Worm (Caenorhabditis elegans) whole organism, L4 larva: ENCODE data around the gene B0495.9.

ENCODE experiments used
- F37D6.2 ChIP-seq: sonication (generic microtip); optimal IDR thresholded peaks from 2 replicates; lab custom pipeline; 2016; ENCODE audit warnings: mild to moderate bottlenecking, missing genetic modification characterization, missing compliant biosample characterization
- R02D3.7 ChIP-seq: fragments of 150-350 bp; sonication (generic microtip); optimal IDR thresholded peaks from 3 replicates; lab custom pipeline; 2014; ENCODE audit warnings: missing biosample characterization, missing genetic modification characterization
- Y105C5A.15 ChIP-seq: fragments of 200-800 bp; sonication (Bioruptor generic); IDR thresholded peaks from 2 replicates; pipeline ENCODE4 v1.3.6; 2022; ENCODE audit warnings: missing genetic modification characterization, missing compliant biosample characterization
- attf-4 ChIP-seq: sonication (generic microtip); optimal IDR thresholded peaks from 3 replicates; lab custom pipeline; 2017; ENCODE audit warnings: missing biosample characterization, missing genetic modification characterization
- ceh-20 ChIP-seq: fragments of 200-800 bp; sonication (Bioruptor generic); IDR thresholded peaks from 2 replicates; pipeline ENCODE4 v1.3.6; 2022; ENCODE audit warnings: missing genetic modification reagents, missing genetic modification characterization, missing compliant biosample characterization
- ceh-82 ChIP-seq: sonication (generic microtip); optimal IDR thresholded peaks from 2 replicates; lab custom pipeline; 2017; ENCODE audit warnings: missing biosample characterization, missing genetic modification characterization
- ces-1 ChIP-seq: fragments of 150-350 bp; sonication (generic microtip); optimal IDR thresholded peaks from 4 replicates; lab custom pipeline; 2014; ENCODE audit warnings: missing biosample characterization, missing genetic modification reagents, missing genetic modification characterization
- ctbp-1 ChIP-seq: fragments of 200-800 bp; sonication (Bioruptor generic); IDR thresholded peaks from 2 replicates; pipeline ENCODE4 v1.3.6; 2022; ENCODE audit warnings: missing genetic modification reagents, missing genetic modification characterization, missing compliant biosample characterization
- daf-12 ChIP-seq: fragments of 150-350 bp; optimal IDR thresholded peaks from 2 replicates; lab custom pipeline; 2014; ENCODE audit warnings: missing biosample characterization, missing genetic modification reagents, missing genetic modification characterization
- daf-16 ChIP-seq, 3 experiments: sonication (generic microtip); optimal IDR thresholded peaks; 2 replicates each; lab custom pipeline; 2016 to 2017; ENCODE audit warnings: missing genetic modification characterization in 3 of 3, missing genetic modification reagents in 3 of 3, mild to moderate bottlenecking in 2 of 3, missing compliant biosample characterization in 2 of 3, missing biosample characterization in 1 of 3, moderate library complexity in 1 of 3
- dmd-6 ChIP-seq: fragments of 200-800 bp; sonication (Bioruptor generic); IDR thresholded peaks from 2 replicates; pipeline ENCODE4 v1.3.6; 2022; ENCODE audit warnings: missing genetic modification reagents, missing genetic modification characterization, missing compliant biosample characterization
- dmd-9 ChIP-seq: fragments of 200-800 bp; sonication (Bioruptor generic); IDR thresholded peaks from 2 replicates; pipeline ENCODE4 v1.3.6; 2022; ENCODE audit warnings: missing genetic modification reagents, missing genetic modification characterization, missing compliant biosample characterization
- dve-1 ChIP-seq: sonication (generic microtip); optimal IDR thresholded peaks from 2 replicates; lab custom pipeline; 2017; ENCODE audit warnings: antibody characterized with exemption, mild to moderate bottlenecking, missing genetic modification characterization, missing compliant biosample characterization; ENCODE audit not compliant: insufficient read depth
- egl-27 ChIP-seq: sonication (generic microtip); optimal IDR thresholded peaks from 3 replicates; lab custom pipeline; 2017; ENCODE audit warnings: missing biosample characterization, missing genetic modification reagents, missing genetic modification characterization
- gei-8 ChIP-seq: fragments of 200-800 bp; sonication (Bioruptor generic); optimal IDR thresholded peaks from 2 replicates; lab custom pipeline; 2018; ENCODE audit warnings: mild to moderate bottlenecking, missing genetic modification characterization, missing compliant biosample characterization
- hif-1 ChIP-seq, 2 experiments: sonication (generic microtip); optimal IDR thresholded peaks; 2 replicates each; lab custom pipeline; 2016 to 2017; ENCODE audit warnings: missing compliant biosample characterization in 2 of 2, missing genetic modification characterization in 2 of 2, missing genetic modification reagents in 2 of 2, missing genotype in 2 of 2, mild to moderate bottlenecking in 1 of 2
- hlh-11 ChIP-seq: fragments of 200-800 bp; sonication (Bioruptor generic); optimal IDR thresholded peaks from 2 replicates; lab custom pipeline; 2018; ENCODE audit warnings: mild to moderate bottlenecking, missing genetic modification characterization, missing compliant biosample characterization
- hlh-30 ChIP-seq: sonication (generic microtip); optimal IDR thresholded peaks from 2 replicates; lab custom pipeline; 2017; ENCODE audit warnings: antibody characterized with exemption, mild to moderate bottlenecking, missing genetic modification characterization, missing compliant biosample characterization; ENCODE audit not compliant: insufficient read depth
- lim-7 ChIP-seq: fragments of 200-800 bp; sonication (Bioruptor generic); IDR thresholded peaks from 2 replicates; pipeline ENCODE4 v1.3.6; 2022; ENCODE audit warnings: missing genetic modification characterization, missing compliant biosample characterization
- lin-1 ChIP-seq: fragments of 200-800 bp; sonication (Bioruptor generic); IDR thresholded peaks from 2 replicates; pipeline ENCODE4 v1.3.6; 2022; ENCODE audit warnings: missing genetic modification reagents, missing genetic modification characterization, missing compliant biosample characterization
- lin-13 ChIP-seq: fragments of 150-350 bp; optimal IDR thresholded peaks from 2 replicates; lab custom pipeline; 2014; ENCODE audit warnings: missing biosample characterization, missing genetic modification reagents, missing genetic modification characterization
- lin-29 ChIP-seq: fragments of 200-800 bp; sonication (Bioruptor generic); IDR thresholded peaks from 2 replicates; pipeline ENCODE4 v1.3.6; 2022; ENCODE audit warnings: missing genetic modification reagents, missing genetic modification characterization, missing compliant biosample characterization
- lir-3 ChIP-seq: sonication (generic microtip); optimal IDR thresholded peaks from 2 replicates; lab custom pipeline; 2016; ENCODE audit warnings: mild to moderate bottlenecking, missing genetic modification characterization, missing compliant biosample characterization
- mdt-29 ChIP-seq: fragments of 200-800 bp; sonication (Bioruptor generic); IDR thresholded peaks from 2 replicates; pipeline ENCODE4 v1.3.6; 2022; ENCODE audit warnings: missing genetic modification reagents, missing genetic modification characterization, missing compliant biosample characterization
- mxl-2 ChIP-seq: fragments of 200-800 bp; sonication (Bioruptor generic); conservative IDR thresholded peaks from 2 replicates; pipeline ENCODE4 v1.3.6; 2022; ENCODE audit warnings: missing genetic modification reagents, missing genetic modification characterization, missing compliant biosample characterization
- nhr-11 ChIP-seq: fragments of 150-350 bp; optimal IDR thresholded peaks from 2 replicates; lab custom pipeline; 2014; ENCODE audit warnings: missing biosample characterization, missing genetic modification characterization
- nhr-25 ChIP-seq: sonication (generic microtip); optimal IDR thresholded peaks from 2 replicates; lab custom pipeline; 2017; ENCODE audit warnings: missing genetic modification characterization, mild to moderate bottlenecking, missing compliant biosample characterization, antibody characterized with exemption, moderate library complexity, borderline replicate concordance; ENCODE audit not compliant: insufficient read depth
- nhr-41 ChIP-seq: fragments of 200-800 bp; sonication (Bioruptor generic); IDR thresholded peaks from 2 replicates; pipeline ENCODE4 v1.3.6; 2022; ENCODE audit warnings: missing genetic modification reagents, missing genetic modification characterization, missing compliant biosample characterization
- nhr-42 ChIP-seq: fragments of 200-800 bp; sonication (Bioruptor generic); IDR thresholded peaks from 2 replicates; pipeline ENCODE4 v1.3.6; 2022; ENCODE audit warnings: missing genetic modification characterization, missing compliant biosample characterization
- nhr-48 ChIP-seq: sonication (generic microtip); optimal IDR thresholded peaks from 2 replicates; lab custom pipeline; 2016; ENCODE audit warnings: mild to moderate bottlenecking, missing genetic modification characterization, missing compliant biosample characterization
- nhr-77 ChIP-seq: fragments of 150-350 bp; optimal IDR thresholded peaks from 2 replicates; lab custom pipeline; 2014; ENCODE audit warnings: missing biosample characterization, missing genetic modification characterization
- pha-4 ChIP-seq, 2 experiments: fragments of 150-350 bp in 1 of 2; fragments of 200-800 bp in 1 of 2; sonication (Bioruptor generic) in 1 of 2; IDR thresholded peaks in 1 of 2; optimal IDR thresholded peaks in 1 of 2; 2 replicates each; pipeline versions ENCODE4 v1.3.6 to Lab custom; 2014 to 2022; ENCODE audit warnings: missing genetic modification characterization in 2 of 2, missing genetic modification reagents in 2 of 2, missing biosample characterization in 1 of 2, missing compliant biosample characterization in 1 of 2
- snpc-1.2 ChIP-seq: fragments of 200-800 bp; sonication (Bioruptor generic); IDR thresholded peaks from 2 replicates; pipeline ENCODE4 v1.3.6; 2022; ENCODE audit warnings: missing genetic modification reagents, missing genetic modification characterization, missing compliant biosample characterization
- spr-1 ChIP-seq: sonication (generic microtip); optimal IDR thresholded peaks from 2 replicates; lab custom pipeline; 2016; ENCODE audit warnings: mild to moderate bottlenecking, missing genetic modification characterization, missing compliant biosample characterization
- spr-3 ChIP-seq: fragments of 200-800 bp; sonication (Bioruptor generic); optimal IDR thresholded peaks from 2 replicates; lab custom pipeline; 2018; ENCODE audit warnings: mild to moderate bottlenecking, missing genetic modification characterization, missing compliant biosample characterization
- unc-39 ChIP-seq: sonication (generic microtip); optimal IDR thresholded peaks from 2 replicates; lab custom pipeline; 2017; ENCODE audit warnings: missing biosample characterization, missing genetic modification characterization
- unc-62 ChIP-seq, 3 experiments: fragments of 150-350 bp in 1 of 3; sonication (generic microtip); optimal IDR thresholded peaks in 2 of 3; peaks in 1 of 3; 1 replicate in 1 of 3; 2 replicates in 2 of 3; lab custom pipeline; 2014 to 2017; ENCODE audit warnings: missing biosample characterization in 3 of 3, missing genetic modification characterization in 3 of 3, missing genetic modification reagents in 3 of 3, missing genotype in 1 of 3
- zip-2 ChIP-seq: fragments of 150-350 bp; optimal IDR thresholded peaks from 2 replicates; lab custom pipeline; 2014; ENCODE audit warnings: missing biosample characterization, missing genetic modification characterization

Gene B0495.9

DNA sequence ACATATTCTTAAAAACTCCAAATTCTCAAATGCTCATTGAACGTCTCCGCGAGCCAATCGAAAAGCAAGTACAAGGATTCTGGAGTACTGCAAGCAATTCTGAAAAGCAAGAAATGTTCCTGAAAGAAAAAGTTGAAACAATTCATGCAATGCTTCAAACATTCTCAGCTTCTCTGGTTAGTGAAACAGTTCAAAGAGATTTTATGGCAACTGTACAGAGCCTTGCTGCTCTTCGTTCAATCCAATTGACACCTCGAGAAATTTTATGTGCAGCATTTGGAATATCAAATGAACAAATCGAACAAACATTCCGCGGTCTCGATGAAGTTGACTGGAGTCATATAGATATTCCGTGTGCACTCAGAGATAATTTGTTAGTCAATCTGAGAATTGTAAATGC lies 28.2 kb upstream of the B0495.9 start:
- TF ChIP-seq nhr-11 (tag; lab: Kevin White, UChicago), result no peak
- TF ChIP-seq Y105C5A.15, result no peak
- TF ChIP-seq unc-62 (GFP tag; optimal IDR thresholded peaks at IDR 0.05 in 1 of 2; lab: Kevin White, UChicago), result peak in 1 of 2 experiments; percentile 95
- TF ChIP-seq unc-62 (tag; optimal IDR thresholded peaks at IDR 0.05; lab: Kevin White, UChicago), result no peak

DNA sequence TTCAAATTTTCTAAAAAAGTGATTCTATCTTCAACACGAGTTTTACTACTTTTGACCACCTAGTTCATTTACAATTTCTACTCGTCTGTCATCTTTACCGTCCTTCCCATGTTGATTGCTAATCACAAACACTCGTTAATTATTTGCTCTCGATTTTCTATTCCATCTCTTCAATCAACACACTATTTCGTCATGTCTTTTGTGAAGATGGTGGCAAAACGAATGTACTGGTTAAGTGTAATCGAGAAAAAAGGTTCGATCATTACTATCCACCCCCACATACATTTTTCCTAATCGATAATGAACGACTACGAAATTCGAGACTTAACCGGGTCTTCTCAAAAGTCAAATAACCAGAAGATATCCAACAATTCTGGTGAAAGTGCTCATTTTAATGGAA lies 16.1 kb upstream of the B0495.9 start, which contains the start of gene cpna-2:
Gene cpna-2 (plus strand): TSS at position 301 of the 400 bp plus-strand sequence.
- TF ChIP-seq spr-1 (tag; lab: Kevin White, UChicago), result no peak
- no peak for TF ChIP-seq gei-8 (GFP tag; lab: Kevin White, UChicago)
- no peak for TF ChIP-seq zip-2 (tag; lab: Kevin White, UChicago)
- no peak for TF ChIP-seq unc-39 (tag; lab: Kevin White, UChicago)
- TF ChIP-seq ceh-20 (GFP tag; lab: Robert Waterston, UW), result no peak
- no peak for TF ChIP-seq spr-3 (GFP tag; lab: Kevin White, UChicago)
- TF ChIP-seq ces-1, result no peak
- TF ChIP-seq dmd-6, result no peak
- no peak for TF ChIP-seq dve-1 (tag; lab: Kevin White, UChicago)
- no peak for TF ChIP-seq snpc-1.2
- TF ChIP-seq lir-3 (tag; lab: Kevin White, UChicago), result no peak
- TF ChIP-seq pha-4 (GFP tag; IDR thresholded peaks at IDR 0.05; lab: Robert Waterston, UW), result no peak
- TF ChIP-seq pha-4 (tag; optimal IDR thresholded peaks at IDR 0.05; lab: Kevin White, UChicago), result no peak
- TF ChIP-seq nhr-41 (GFP tag; lab: Robert Waterston, UW), result no peak
- no peak for TF ChIP-seq ctbp-1
- no peak for TF ChIP-seq F37D6.2
- TF ChIP-seq, all 104 proteins: peak for 0

DNA sequence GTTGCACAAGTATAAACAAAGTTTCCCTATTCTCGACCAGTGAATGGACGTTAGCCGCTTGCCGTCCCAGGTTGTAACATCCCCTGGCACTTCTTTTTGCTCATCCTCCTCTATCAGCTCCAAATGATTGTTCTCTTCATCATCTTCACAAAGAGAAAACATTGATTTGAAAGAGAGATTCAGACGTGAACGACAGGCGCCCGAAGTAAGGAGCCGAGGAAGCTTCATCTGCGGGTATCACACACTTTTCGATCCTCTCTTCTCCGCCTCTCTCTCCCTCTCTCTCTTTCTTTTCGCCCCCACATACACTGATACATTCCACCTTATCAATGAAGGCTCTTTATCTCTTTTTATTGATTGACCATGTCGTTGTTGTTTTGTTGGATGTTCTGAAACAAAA lies 14.3 kb upstream of the B0495.9 start:
- TF ChIP-seq dmd-6 (no peak), lin-29 (GFP tag; lab: Robert Waterston, UW) (no peak), nhr-42 (no peak), ceh-82 (tag; lab: Kevin White, UChicago) (no peak), hif-1 (tag; optimal IDR thresholded peaks at IDR 0.05; lab: Kevin White, UChicago) (no peak), nhr-48 (tag; lab: Kevin White, UChicago) (no peak), daf-12 (tag; lab: Kevin White, UChicago) (no peak), egl-27 (tag; lab: Kevin White, UChicago) (no peak), dmd-9 (GFP tag; lab: Robert Waterston, UW) (no peak), mxl-2 (no peak), daf-16 (GFP tag; optimal IDR thresholded peaks at IDR 0.05; lab: Kevin White, UChicago) (peak in 1 of 2 experiments; percentile 20), daf-16 (tag; optimal IDR thresholded peaks at IDR 0.05; lab: Kevin White, UChicago) (no peak), lin-1 (no peak), lin-13 (GFP tag; lab: Kevin White, UChicago) (no peak), nhr-25 (tag; lab: Kevin White, UChicago) (no peak), attf-4 (no peak), nhr-77 (tag; lab: Kevin White, UChicago) (no peak), R02D3.7 (tag; lab: Kevin White, UChicago) (no peak), mdt-29 (GFP tag; lab: Robert Waterston, UW) (no peak), lim-7 (GFP tag; lab: Robert Waterston, UW) (no peak), hlh-11 (tag; lab: Kevin White, UChicago) (peak; percentile 31), hlh-30 (tag; lab: Kevin White, UChicago) (no peak), nhr-11 (tag; lab: Kevin White, UChicago) (peak; percentile 12)
